Fruit fly (Drosophila melanogaster) whole organism, embryonic: ENCODE data around the gene Psf3.

Source experiments
- Asciz ChIP-seq: fragments of 200-800 bp; sonication (Bioruptor generic); optimal IDR thresholded peaks from 2 replicates; lab custom pipeline; 2017; ENCODE audit warnings: missing biosample characterization, mild to moderate bottlenecking, missing genetic modification characterization, missing genetic modification reagents
- B-H2 ChIP-seq: fragments of 200-800 bp; sonication (Bioruptor generic); optimal IDR thresholded peaks from 2 replicates; lab custom pipeline; 2018; ENCODE audit warnings: missing biosample characterization, mild to moderate bottlenecking, missing genetic modification characterization
- BtbVII ChIP-seq: fragments of 200-800 bp; sonication (Bioruptor generic); optimal IDR thresholded peaks from 3 replicates; lab custom pipeline; 2017; ENCODE audit warnings: missing biosample characterization, mild to moderate bottlenecking, missing genetic modification characterization
- C15 ChIP-seq: fragments of 200-800 bp; sonication (Bioruptor generic); IDR thresholded peaks from 3 replicates; pipeline ENCODE4 v1.3.6; 2022; ENCODE audit warnings: missing biosample characterization, missing genetic modification characterization
- CG10431 ChIP-seq: fragments of 200-800 bp; sonication (Bioruptor generic); optimal IDR thresholded peaks from 3 replicates; lab custom pipeline; 2018; ENCODE audit warnings: missing biosample characterization, mild to moderate bottlenecking, missing genetic modification characterization
- CG10543 ChIP-seq: fragments of 200-800 bp; sonication (Bioruptor generic); optimal IDR thresholded peaks from 3 replicates; lab custom pipeline; 2017; ENCODE audit warnings: missing biosample characterization, mild to moderate bottlenecking, missing genetic modification characterization, moderate library complexity
- CG11093 ChIP-seq: fragments of 200-800 bp; sonication (Bioruptor generic); IDR thresholded peaks from 3 replicates; pipeline ENCODE4 v1.3.6; 2022; ENCODE audit warnings: missing biosample characterization, missing genetic modification characterization
- CG11398 ChIP-seq: fragments of 200-800 bp; sonication (Bioruptor generic); optimal IDR thresholded peaks from 2 replicates; lab custom pipeline; 2016; ENCODE audit warnings: missing biosample characterization, missing genetic modification characterization
- CG11456 ChIP-seq: fragments of 200-800 bp; sonication (Bioruptor generic); IDR thresholded peaks from 3 replicates; pipeline ENCODE4 v1.3.6; 2022; ENCODE audit warnings: missing biosample characterization, missing genetic modification characterization
- CG12219 ChIP-seq: fragments of 200-800 bp; sonication (Bioruptor generic); optimal IDR thresholded peaks from 3 replicates; lab custom pipeline; 2018; ENCODE audit warnings: missing biosample characterization, mild to moderate bottlenecking, missing genetic modification characterization
- CG1233 ChIP-seq: fragments of 200-800 bp; sonication (Bioruptor generic); optimal IDR thresholded peaks from 4 replicates; lab custom pipeline; 2018; ENCODE audit warnings: missing biosample characterization, mild to moderate bottlenecking, missing genetic modification characterization
- CG12659 ChIP-seq: fragments of 200-800 bp; sonication (Bioruptor generic); optimal IDR thresholded peaks from 3 replicates; lab custom pipeline; 2017; ENCODE audit warnings: mild to moderate bottlenecking, missing biosample characterization, missing genetic modification reagents, missing genetic modification characterization
- CG14965 ChIP-seq: fragments of 200-800 bp; sonication (Bioruptor generic); optimal IDR thresholded peaks from 2 replicates; lab custom pipeline; 2016; ENCODE audit warnings: missing biosample characterization, missing genetic modification characterization, borderline replicate concordance
- CG17385 ChIP-seq: fragments of 200-800 bp; sonication (Bioruptor generic); optimal IDR thresholded peaks from 3 replicates; lab custom pipeline; 2018; ENCODE audit warnings: missing biosample characterization, mild to moderate bottlenecking, missing genetic modification characterization
- CG17802 ChIP-seq: fragments of 200-800 bp; sonication (Bioruptor generic); optimal IDR thresholded peaks from 2 replicates; lab custom pipeline; 2018; ENCODE audit warnings: missing biosample characterization, mild to moderate bottlenecking, missing genetic modification characterization, moderate library complexity
- CG18619 ChIP-seq: fragments of 200-800 bp; sonication (Bioruptor generic); optimal IDR thresholded peaks from 3 replicates; lab custom pipeline; 2017; ENCODE audit warnings: missing biosample characterization, mild to moderate bottlenecking, missing genetic modification characterization
- CG32532 ChIP-seq: fragments of 200-800 bp; sonication (Bioruptor generic); IDR thresholded peaks from 2 replicates; pipeline ENCODE4 v1.3.6; 2022; ENCODE audit warnings: missing biosample characterization, missing genetic modification characterization
- CG32772 ChIP-seq: fragments of 200-800 bp; sonication (Bioruptor generic); IDR thresholded peaks from 2 replicates; pipeline ENCODE4 v1.3.6; 2022; ENCODE audit warnings: missing biosample characterization, missing genetic modification characterization
- CG3407 ChIP-seq: fragments of 200-800 bp; sonication (Bioruptor generic); optimal IDR thresholded peaks from 2 replicates; lab custom pipeline; 2018; ENCODE audit warnings: missing biosample characterization, mild to moderate bottlenecking, missing genetic modification characterization
- CG3838 ChIP-seq: fragments of 200-800 bp; sonication (Bioruptor generic); optimal IDR thresholded peaks from 3 replicates; lab custom pipeline; 2016; ENCODE audit warnings: missing biosample characterization, missing genetic modification characterization
- CG3995 ChIP-seq: fragments of 200-800 bp; sonication (Bioruptor generic); optimal IDR thresholded peaks from 3 replicates; lab custom pipeline; 2016; ENCODE audit warnings: missing biosample characterization, missing genetic modification characterization
- CG6175 ChIP-seq: fragments of 200-800 bp; sonication (Bioruptor generic); IDR thresholded peaks from 3 replicates; pipeline ENCODE4 v1.3.6; 2022; ENCODE audit warnings: missing biosample characterization, missing genetic modification characterization
- CG6254 ChIP-seq: fragments of 200-800 bp; sonication (Bioruptor generic); optimal IDR thresholded peaks from 3 replicates; lab custom pipeline; 2017; ENCODE audit warnings: mild to moderate bottlenecking, missing biosample characterization, missing genetic modification reagents, missing genetic modification characterization
- CG6854 ChIP-seq: fragments of 200-800 bp; sonication (Bioruptor generic); optimal IDR thresholded peaks from 3 replicates; lab custom pipeline; 2017; ENCODE audit warnings: missing biosample characterization, mild to moderate bottlenecking, missing genetic modification characterization
- CG9727 ChIP-seq: fragments of 200-800 bp; sonication (Bioruptor generic); optimal IDR thresholded peaks from 3 replicates; lab custom pipeline; 2017; ENCODE audit warnings: missing biosample characterization, mild to moderate bottlenecking, missing genetic modification characterization
- Ets65A ChIP-seq: fragments of 200-800 bp; sonication (Bioruptor generic); peaks from one replicate; lab custom pipeline; 2016; ENCODE audit warnings: missing biosample characterization, missing genetic modification characterization
- HHEX ChIP-seq: fragments of 200-800 bp; sonication (Bioruptor generic); optimal IDR thresholded peaks from 3 replicates; lab custom pipeline; 2017; ENCODE audit warnings: missing biosample characterization, mild to moderate bottlenecking, missing genetic modification characterization, missing genetic modification reagents
- HLH3B ChIP-seq: fragments of 200-800 bp; sonication (Bioruptor generic); IDR thresholded peaks from 2 replicates; pipeline ENCODE4 v1.3.6; 2022; ENCODE audit warnings: missing biosample characterization, missing genetic modification characterization
- Med ChIP-seq: fragments of 200-800 bp; sonication (Bioruptor generic); peaks from one replicate; lab custom pipeline; 2016; ENCODE audit warnings: missing biosample characterization, missing genetic modification characterization, mild to moderate bottlenecking, inconsistent platforms, moderate library complexity
- Myb ChIP-seq: fragments of 200-800 bp; sonication (Bioruptor generic); optimal IDR thresholded peaks from 2 replicates; lab custom pipeline; 2016; ENCODE audit warnings: missing biosample characterization, missing genetic modification characterization
- Sin3A ChIP-seq: fragments of >200 bp; optimal IDR thresholded peaks from 2 replicates; lab custom pipeline; 2018
- Spps ChIP-seq: fragments of 200-800 bp; sonication (Bioruptor generic); optimal IDR thresholded peaks from 2 replicates; lab custom pipeline; 2018; ENCODE audit warnings: missing biosample characterization, mild to moderate bottlenecking, missing genetic modification characterization
- Sry-δ ChIP-seq: fragments of 200-800 bp; sonication (Bioruptor generic); optimal IDR thresholded peaks from 2 replicates; lab custom pipeline; 2016; ENCODE audit warnings: missing biosample characterization, missing genetic modification characterization
- aop ChIP-seq: fragments of 200-800 bp; sonication (Bioruptor generic); IDR thresholded peaks from 2 replicates; pipeline ENCODE4 v1.3.6; 2022; ENCODE audit warnings: missing biosample characterization, missing genetic modification characterization
- btn ChIP-seq: fragments of 200-800 bp; sonication (Bioruptor generic); optimal IDR thresholded peaks from 2 replicates; lab custom pipeline; 2016; ENCODE audit warnings: missing biosample characterization, missing genetic modification characterization
- crol ChIP-seq: fragments of 200-800 bp; sonication (Bioruptor generic); IDR thresholded peaks from 2 replicates; pipeline ENCODE4 v1.3.6; 2022; ENCODE audit warnings: missing biosample characterization, missing genetic modification characterization
- dimm ChIP-seq: fragments of 200-800 bp; sonication (Bioruptor generic); IDR thresholded peaks from 2 replicates; pipeline ENCODE4 v1.3.6; 2022; ENCODE audit warnings: missing biosample characterization, missing genetic modification characterization
- dysf ChIP-seq: fragments of 200-800 bp; sonication (Bioruptor generic); IDR thresholded peaks from 3 replicates; pipeline ENCODE4 v1.3.6; 2022; ENCODE audit warnings: missing biosample characterization, missing genetic modification characterization
- fd64A ChIP-seq: fragments of 200-800 bp; sonication (Bioruptor generic); optimal IDR thresholded peaks from 3 replicates; lab custom pipeline; 2018; ENCODE audit warnings: missing biosample characterization, mild to moderate bottlenecking, missing genetic modification characterization
- ftz-f1 ChIP-seq: fragments of 200-800 bp; sonication (Bioruptor generic); optimal IDR thresholded peaks from 2 replicates; lab custom pipeline; 2016; ENCODE audit warnings: missing biosample characterization, missing genetic modification characterization
- gsb-n ChIP-seq: fragments of 200-800 bp; sonication (Bioruptor generic); optimal IDR thresholded peaks from 3 replicates; lab custom pipeline; 2018; ENCODE audit warnings: missing biosample characterization, mild to moderate bottlenecking, missing genetic modification characterization
- ham ChIP-seq: fragments of 200-800 bp; sonication (Bioruptor generic); IDR thresholded peaks from 2 replicates; pipeline ENCODE4 v1.3.6; 2022; ENCODE audit warnings: missing biosample characterization, missing genetic modification characterization
- hb ChIP-seq: fragments of 200-800 bp; sonication (Bioruptor generic); IDR thresholded peaks from 3 replicates; pipeline ENCODE4 v1.3.6; 2022; ENCODE audit warnings: missing biosample characterization, missing genetic modification characterization; ENCODE audit not compliant: partially characterized antibody
- hbn ChIP-seq: fragments of 200-800 bp; sonication (Bioruptor generic); IDR thresholded peaks from 2 replicates; pipeline ENCODE4 v1.3.6; 2022; ENCODE audit warnings: missing biosample characterization, missing genetic modification characterization; ENCODE audit not compliant: partially characterized antibody
- luna ChIP-seq: fragments of 200-800 bp; sonication (Bioruptor generic); optimal IDR thresholded peaks from 2 replicates; lab custom pipeline; 2016; ENCODE audit warnings: missing biosample characterization, missing genetic modification characterization
- sd ChIP-seq: fragments of 200-800 bp; sonication (Bioruptor generic); optimal IDR thresholded peaks from 3 replicates; lab custom pipeline; 2018; ENCODE audit warnings: missing biosample characterization, mild to moderate bottlenecking, missing genetic modification characterization, moderate library complexity
- wdn ChIP-seq: fragments of 200-800 bp; sonication (Bioruptor generic); IDR thresholded peaks from 2 replicates; pipeline ENCODE4 v1.3.6; 2022; ENCODE audit warnings: missing biosample characterization, missing genetic modification characterization

Psf3 gene

dm6 chrX:10387672-10388071 is 2.0 kb upstream of the Psf3 start (continued):
- TF ChIP-seq CG11398 (GFP tag; lab: Kevin White, UChicago) (no peak), hbn (GFP tag; lab: Robert Waterston, UW) (no peak), gsb-n (no peak), Sin3A (lab: Kevin White, UChicago) (no peak), ftz-f1 (peak; percentile 64), luna (GFP tag; lab: Kevin White, UChicago) (no peak), Asciz (no peak), CG14965 (GFP tag; lab: Kevin White, UChicago) (no peak), CG17385 (GFP tag; lab: Kevin White, UChicago) (peak; percentile 25), CG9727 (GFP tag; lab: Kevin White, UChicago) (peak; percentile 31), Ets65A (peak; percentile 94), CG3838 (GFP tag; lab: Kevin White, UChicago) (no peak), Med (GFP tag; lab: Kevin White, UChicago) (peak; percentile 93), Spps (tag; lab: Kevin White, UChicago) (no peak), aop (no peak), btn (GFP tag; lab: Kevin White, UChicago) (no peak), dysf (peak; percentile 56; the same call in 2 of the 3 replicates), fd64A (GFP tag; lab: Kevin White, UChicago) (no peak), BtbVII (GFP tag; lab: Kevin White, UChicago) (no peak), B-H2 (GFP tag; lab: Kevin White, UChicago) (no peak), CG3407 (GFP tag; lab: Kevin White, UChicago) (no peak), CG32772 (GFP tag; lab: Robert Waterston, UW) (0 out of 2 replicates have a peak, but pooled peaks have one; percentile 25), hb (GFP tag; lab: Robert Waterston, UW) (no peak), sd (tag; lab: Kevin White, UChicago) (no peak), ham (no peak), dimm (no peak), HHEX (GFP tag; lab: Kevin White, UChicago) (peak; percentile 3), CG6175 (no peak), CG6254 (GFP tag; lab: Kevin White, UChicago) (no peak), Sry-δ (GFP tag; lab: Kevin White, UChicago) (no peak), C15 (GFP tag; lab: Robert Waterston, UW) (0 out of 3 replicates have a peak, but pooled peaks have one; percentile 41), CG17802 (tag; lab: Kevin White, UChicago) (peak; percentile 11), CG6854 (GFP tag; lab: Kevin White, UChicago) (no peak), Myb (GFP tag; lab: Kevin White, UChicago) (peak; percentile 14), wdn (peak; percentile 55; the same call in 1 of the 2 replicates), CG18619 (GFP tag; lab: Kevin White, UChicago) (peak; percentile 24), crol (GFP tag; lab: Robert Waterston, UW) (no peak), HLH3B (GFP tag; lab: Robert Waterston, UW) (peak; percentile 48), CG10543 (GFP tag; lab: Kevin White, UChicago) (no peak), CG10431 (GFP tag; lab: Kevin White, UChicago) (no peak), CG11093 (0 out of 3 replicates have a peak, but pooled peaks have one; percentile 40), CG3995 (GFP tag; lab: Kevin White, UChicago) (no peak), CG12659 (GFP tag; lab: Kevin White, UChicago) (peak; percentile 29), CG11456 (GFP tag; lab: Robert Waterston, UW) (peak; percentile 78; the same call in 2 of the 3 replicates), CG32532 (GFP tag; lab: Robert Waterston, UW) (peak; percentile 75), CG12219 (GFP tag; lab: Kevin White, UChicago) (peak; percentile 27), CG1233 (no peak)
